Worm (Caenorhabditis elegans): ENCODE measurements around the gene ocr-3.

ce11 chrX:15160923-15161322, 7.6 kb upstream of the ocr-3 start:
- TF ChIP-seq pha-4 (tag; optimal IDR thresholded peaks at IDR 0.05) (no peak), bed-3 (GFP tag; optimal IDR thresholded peaks at IDR 0.05) (no peak)

Measured in whole organism, mixed stage, embryonic.